Comparison of ENCODE assay signal across 2 worm cellular contexts in genomic region chrIV:12194668-12195067, ce11.
A peak's percentile ranks its signal among the peaks of the same experiment; 100 is the strongest.
TF ChIP-seq lines count a peak whose summit lies in the region.

No protein-coding gene starts in this region.

TF ChIP-seq in whole organism, L4 larva, 104 proteins besides CTCF, POLR2A, EP300 and RAD21:
- TF ChIP-seq unc-130 (GFP tag; optimal IDR thresholded peaks at IDR 0.05; lab: Kevin White, UChicago) (peak; percentile 41), mxl-2 (GFP tag; conservative IDR thresholded peaks at IDR 0.05; lab: Robert Waterston, UW) (no peak), Y48G9A.11 (GFP tag; IDR thresholded peaks at IDR 0.05; lab: Robert Waterston, UW) (peak; percentile 72; the same call in 1 of the 2 replicates), snpc-1.2 (GFP tag; IDR thresholded peaks at IDR 0.05; lab: Robert Waterston, UW) (peak; percentile 39; the same call in 1 of the 2 replicates)

TF ChIP-seq in whole organism, young adult, 124 proteins besides CTCF, POLR2A, EP300 and RAD21:
- TF ChIP-seq snpc-1.3 (tag; optimal IDR thresholded peaks at IDR 0.05; lab: Kevin White, UChicago; ENCODE audit: insufficient read depth) (peak; percentile 60), ceh-91 (GFP tag; IDR thresholded peaks at IDR 0.05; lab: Robert Waterston, UW) (no peak), B0019.2 (GFP tag; conservative IDR thresholded peaks at IDR 0.05; lab: Robert Waterston, UW) (no peak), F22D6.2 (tag; optimal IDR thresholded peaks at IDR 0.05; lab: Kevin White, UChicago) (no peak), hlh-26 (GFP tag; conservative IDR thresholded peaks at IDR 0.05; lab: Robert Waterston, UW) (no peak), D2030.7 (GFP tag; IDR thresholded peaks at IDR 0.05; lab: Robert Waterston, UW) (peak; percentile 54; the same call in 1 of the 2 replicates), ceh-79 (tag; optimal IDR thresholded peaks at IDR 0.05; lab: Kevin White, UChicago) (no peak), nhr-80 (tag; optimal IDR thresholded peaks at IDR 0.05; lab: Kevin White, UChicago) (no peak), lin-54 (GFP tag; optimal IDR thresholded peaks at IDR 0.05; lab: Kevin White, UChicago) (peak; percentile 58), pbrm-1 (GFP tag; IDR thresholded peaks at IDR 0.05; lab: Robert Waterston, UW) (no peak), nfya-1 (tag; optimal IDR thresholded peaks at IDR 0.05; lab: Kevin White, UChicago; ENCODE audit: borderline replicate concordance, insufficient read depth) (no peak), madf-6 (GFP tag; IDR thresholded peaks at IDR 0.05; lab: Robert Waterston, UW) (peak; percentile 91), bed-1 (GFP tag; IDR thresholded peaks at IDR 0.05; lab: Robert Waterston, UW) (no peak), attf-6 (GFP tag; IDR thresholded peaks at IDR 0.05; lab: Robert Waterston, UW) (no peak), mel-28 (tag; optimal IDR thresholded peaks at IDR 0.05; lab: Kevin White, UChicago; ENCODE audit: borderline replicate concordance) (no peak), aptf-3 (GFP tag; IDR thresholded peaks at IDR 0.05; lab: Robert Waterston, UW) (no peak), efl-1 (GFP tag; optimal IDR thresholded peaks at IDR 0.05; lab: Kevin White, UChicago) (peak; percentile 35), B0261.1 (tag; optimal IDR thresholded peaks at IDR 0.05; lab: Kevin White, UChicago) (no peak), nhr-179 (tag; optimal IDR thresholded peaks at IDR 0.05; lab: Kevin White, UChicago) (no peak), cebp-2 (GFP tag; IDR thresholded peaks at IDR 0.05; lab: Robert Waterston, UW) (no peak), lsl-1 (GFP tag; optimal IDR thresholded peaks at IDR 0.05; lab: Kevin White, UChicago) (peak; percentile 93), F52B5.7 (tag; optimal IDR thresholded peaks at IDR 0.05; lab: Kevin White, UChicago) (no peak), dpl-1 (GFP tag; optimal IDR thresholded peaks at IDR 0.05; lab: Kevin White, UChicago) (peak; percentile 16), bed-2 (GFP tag; IDR thresholded peaks at IDR 0.05; lab: Robert Waterston, UW) (no peak), tlf-1 (GFP tag; optimal IDR thresholded peaks at IDR 0.05; lab: Kevin White, UChicago) (no peak), xnd-1 (tag; optimal IDR thresholded peaks at IDR 0.05; lab: Kevin White, UChicago) (peak; percentile 89), ets-4 (GFP tag; optimal IDR thresholded peaks at IDR 0.05; lab: Kevin White, UChicago) (no peak), hlh-12 (tag; optimal IDR thresholded peaks at IDR 0.05; lab: Kevin White, UChicago) (no peak), ccch-3 (GFP tag; optimal IDR thresholded peaks at IDR 0.05; lab: Kevin White, UChicago) (no peak), egl-18 (GFP tag; IDR thresholded peaks at IDR 0.05; lab: Robert Waterston, UW) (no peak), zim-3 (tag; optimal IDR thresholded peaks at IDR 0.05; lab: Kevin White, UChicago) (no peak), ztf-26 (tag; optimal IDR thresholded peaks at IDR 0.05; lab: Kevin White, UChicago) (no peak), hsf-1 (GFP tag; IDR thresholded peaks at IDR 0.05; lab: Robert Waterston, UW) (no peak), Y67H2A.10 (GFP tag; conservative IDR thresholded peaks at IDR 0.05; lab: Robert Waterston, UW) (no peak), sea-2 (GFP tag; IDR thresholded peaks at IDR 0.05; lab: Robert Waterston, UW) (no peak), ZK185.1 (tag; optimal IDR thresholded peaks at IDR 0.05; lab: Kevin White, UChicago; ENCODE audit: poor library complexity, severe bottlenecking) (no peak), egl-44 (GFP tag; IDR thresholded peaks at IDR 0.05; lab: Robert Waterston, UW) (no peak), lin-26 (GFP tag; IDR thresholded peaks at IDR 0.05; lab: Robert Waterston, UW) (no peak), snpc-4 (GFP tag; optimal IDR thresholded peaks at IDR 0.05; lab: Kevin White, UChicago) (peak; percentile 41), snpc-4 (tag; optimal IDR thresholded peaks at IDR 0.05; lab: Kevin White, UChicago) (peak in 2 of 4 experiments; percentile 39 to 60), attf-3 (GFP tag; conservative IDR thresholded peaks at IDR 0.05; lab: Robert Waterston, UW) (peak; percentile 37; the same call in 1 of the 2 replicates), F33H1.4 (GFP tag; IDR thresholded peaks at IDR 0.05; lab: Robert Waterston, UW) (peak; percentile 91), madf-8 (GFP tag; conservative IDR thresholded peaks at IDR 0.05; lab: Robert Waterston, UW) (peak; percentile 70), tbx-9 (tag; optimal IDR thresholded peaks at IDR 0.05; lab: Kevin White, UChicago; ENCODE audit: borderline replicate concordance) (no peak), him-1 (tag; optimal IDR thresholded peaks at IDR 0.05; lab: Kevin White, UChicago) (peak; percentile 14), snpc-3.4 (tag; optimal IDR thresholded peaks at IDR 0.05; lab: Kevin White, UChicago) (no peak), F37B4.10 (GFP tag; IDR thresholded peaks at IDR 0.05; lab: Robert Waterston, UW) (no peak), rec-8 (tag; optimal IDR thresholded peaks at IDR 0.05; lab: Kevin White, UChicago) (no peak), Y95B8A.8 (GFP tag; IDR thresholded peaks at IDR 0.05; lab: Robert Waterston, UW) (no peak), zfh-2 (GFP tag; conservative IDR thresholded peaks at IDR 0.05; lab: Robert Waterston, UW) (no peak), gei-17 (GFP tag; optimal IDR thresholded peaks at IDR 0.05; lab: Kevin White, UChicago) (no peak), F10E7.11 (tag; optimal IDR thresholded peaks at IDR 0.05; lab: Kevin White, UChicago) (no peak), snpc-1.1 (tag; optimal IDR thresholded peaks at IDR 0.05; lab: Kevin White, UChicago; ENCODE audit: insufficient read depth) (no peak)
TF ChIP-seq in whole organism, young adult: peak in this region for 13.

Comparison
In these comparisons a context has a peak if more than half of its experiments do, and no peak if none do; other contexts are left out.
1. Of the 7 proteins assayed by ChIP-seq in both whole organism, young adult and whole organism, L4 larva: peak only in whole organism, young adult: dpl-1 and snpc-4; only in whole organism, L4 larva: unc-130; in both: none; in neither: 4.